Fruit fly (Drosophila melanogaster): ENCODE data around the gene CG1792.

dm6 chr3R:31610639-31611594 is 5.2 kb upstream of the CG1792 start, which contains the start of gene Med:
- no peak for TF ChIP-seq CG8319 (GFP tag; optimal IDR thresholded peaks at IDR 0.05)
- TF ChIP-seq Sox15 (GFP tag; optimal IDR thresholded peaks at IDR 0.05): no peak
- TF ChIP-seq Blimp-1 (GFP tag; optimal IDR thresholded peaks at IDR 0.05): no peak
- TF ChIP-seq CG6792 (GFP tag; optimal IDR thresholded peaks at IDR 0.05): no peak
- peak; percentile 8 for TF ChIP-seq CG3919 (GFP tag; optimal IDR thresholded peaks at IDR 0.05)
- peak; percentile 44 for TF ChIP-seq vri (GFP tag; optimal IDR thresholded peaks at IDR 0.05)
- peak; percentile 1 for TF ChIP-seq CG32006 (GFP tag; optimal IDR thresholded peaks at IDR 0.05)
